Worm (Caenorhabditis elegans) whole organism, L1 larva: ENCODE measurements around the gene fbxc-32.

Experiments
- C16A3.4 ChIP-seq: fragments of 150-350 bp; optimal IDR thresholded peaks from 2 replicates; lab custom pipeline; 2014; ENCODE audit warnings: missing biosample characterization, missing genetic modification characterization
- Y116A8C.19 ChIP-seq: sonication (generic microtip); optimal IDR thresholded peaks from 2 replicates; lab custom pipeline; 2016; ENCODE audit warnings: missing compliant biosample characterization, missing genetic modification characterization, borderline replicate concordance
- ama-1 ChIP-seq: fragments of 150-350 bp; optimal IDR thresholded peaks from 2 replicates; lab custom pipeline; 2014
- ceh-82 ChIP-seq, 3 experiments: fragments of 150-350 bp in 1 of 3; sonication (generic microtip) in 2 of 3; optimal IDR thresholded peaks; 2 replicates each; lab custom pipeline; 2014 to 2017; ENCODE audit warnings: missing biosample characterization in 3 of 3, missing genetic modification characterization in 3 of 3
- ceh-90 ChIP-seq: sonication (generic microtip); optimal IDR thresholded peaks from 2 replicates; lab custom pipeline; 2016; ENCODE audit warnings: missing genetic modification characterization, missing compliant biosample characterization
- dpl-1 ChIP-seq, 3 experiments: fragments of 150-350 bp in 2 of 3; sonication (generic microtip) in 1 of 3; optimal IDR thresholded peaks; 2 replicates each; lab custom pipeline; 2014 to 2017; ENCODE audit warnings: missing biosample characterization in 3 of 3, missing genetic modification characterization in 3 of 3, missing genetic modification reagents in 3 of 3
- dsc-1 ChIP-seq: sonication (generic microtip); optimal IDR thresholded peaks from 2 replicates; lab custom pipeline; 2016; ENCODE audit warnings: mild to moderate bottlenecking, missing genetic modification characterization, missing compliant biosample characterization
- efl-1 ChIP-seq, 4 experiments: fragments of 150-350 bp; optimal IDR thresholded peaks in 3 of 4; peaks in 1 of 4; 1 replicate in 1 of 4; 2 replicates in 3 of 4; lab custom pipeline; 2014; ENCODE audit warnings: missing biosample characterization in 2 of 4, missing genetic modification characterization in 2 of 4, missing genetic modification reagents in 2 of 4
- efl-3 ChIP-seq: fragments of 200-800 bp; sonication (Bioruptor generic); optimal IDR thresholded peaks from 2 replicates; lab custom pipeline; 2018; ENCODE audit warnings: mild to moderate bottlenecking, missing genetic modification characterization, missing compliant biosample characterization
- elt-2 ChIP-seq: sonication (generic microtip); optimal IDR thresholded peaks from 2 replicates; lab custom pipeline; 2016; ENCODE audit warnings: missing genetic modification characterization, mild to moderate bottlenecking, inconsistent platforms, missing compliant biosample characterization, missing genetic modification reagents
- fkh-10 ChIP-seq: sonication (generic microtip); optimal IDR thresholded peaks from 2 replicates; lab custom pipeline; 2017; ENCODE audit warnings: missing biosample characterization, missing genetic modification reagents, missing genetic modification characterization
- fkh-4 ChIP-seq: sonication (generic microtip); optimal IDR thresholded peaks from 2 replicates; lab custom pipeline; 2016; ENCODE audit warnings: missing compliant biosample characterization, missing genetic modification characterization, borderline replicate concordance
- fkh-8 ChIP-seq: sonication (generic microtip); optimal IDR thresholded peaks from 2 replicates; lab custom pipeline; 2016; ENCODE audit warnings: mild to moderate bottlenecking, missing genetic modification characterization, missing compliant biosample characterization
- fos-1 ChIP-seq: fragments of 150-350 bp; optimal IDR thresholded peaks from 2 replicates; lab custom pipeline; 2014; ENCODE audit warnings: missing biosample characterization, missing genetic modification characterization
- grh-1 ChIP-seq: fragments of 200-800 bp; sonication (Bioruptor generic); IDR thresholded peaks from 2 replicates; pipeline ENCODE4 v1.3.6; 2022; ENCODE audit warnings: missing genetic modification reagents, missing genetic modification characterization, missing compliant biosample characterization
- hpl-2 ChIP-seq: fragments of 150-350 bp; optimal IDR thresholded peaks from 2 replicates; lab custom pipeline; 2014; ENCODE audit warnings: missing biosample characterization, missing genetic modification reagents, missing genetic modification characterization
- irx-1 ChIP-seq: sonication (generic microtip); optimal IDR thresholded peaks from 2 replicates; lab custom pipeline; 2016; ENCODE audit warnings: missing genetic modification characterization, missing compliant biosample characterization
- isw-1 ChIP-seq: fragments of 200-800 bp; sonication (Bioruptor generic); IDR thresholded peaks from 2 replicates; pipeline ENCODE4 v1.3.6; 2022; ENCODE audit warnings: missing genetic modification characterization, missing compliant biosample characterization
- lin-13 ChIP-seq: fragments of 150-350 bp; optimal IDR thresholded peaks from 2 replicates; lab custom pipeline; 2014; ENCODE audit warnings: missing biosample characterization, missing genetic modification reagents, missing genetic modification characterization
- lin-14 ChIP-seq: fragments of 200-800 bp; sonication (Bioruptor generic); optimal IDR thresholded peaks from 2 replicates; lab custom pipeline; 2018; ENCODE audit warnings: mild to moderate bottlenecking, missing genetic modification characterization, moderate library complexity, missing compliant biosample characterization
- lin-35 ChIP-seq, 2 experiments: fragments of 150-350 bp; optimal IDR thresholded peaks; 2 replicates each; lab custom pipeline; 2014; ENCODE audit warnings: missing biosample characterization in 2 of 2, missing genetic modification characterization in 2 of 2, missing genetic modification reagents in 2 of 2
- lsy-2 ChIP-seq, 2 experiments: fragments of 150-350 bp; optimal IDR thresholded peaks; 2 replicates each; lab custom pipeline; 2014; ENCODE audit warnings: missing biosample characterization in 2 of 2, missing genetic modification characterization in 2 of 2
- mdl-1 ChIP-seq, 2 experiments: fragments of 150-350 bp; optimal IDR thresholded peaks; 2 replicates each; lab custom pipeline; 2014 to 2017; ENCODE audit warnings: missing biosample characterization in 2 of 2, missing genetic modification characterization in 2 of 2, inconsistent platforms in 1 of 2
- nhr-12 ChIP-seq: sonication (generic microtip); optimal IDR thresholded peaks from 2 replicates; lab custom pipeline; 2017; ENCODE audit warnings: missing biosample characterization, missing genetic modification characterization
- nhr-28 ChIP-seq: fragments of 150-350 bp; optimal IDR thresholded peaks from 2 replicates; lab custom pipeline; 2014; ENCODE audit warnings: missing biosample characterization, missing genetic modification characterization
- nhr-76 ChIP-seq: sonication (generic microtip); optimal IDR thresholded peaks from 2 replicates; lab custom pipeline; 2017; ENCODE audit warnings: missing biosample characterization, missing genetic modification characterization
- nhr-85 ChIP-seq: sonication (generic microtip); peaks from one replicate; lab custom pipeline; 2016; ENCODE audit warnings: missing genetic modification characterization, inconsistent platforms, missing compliant biosample characterization
- nhr-90 ChIP-seq: sonication (generic microtip); optimal IDR thresholded peaks from 2 replicates; lab custom pipeline; 2016; ENCODE audit warnings: mild to moderate bottlenecking, missing genetic modification characterization, missing compliant biosample characterization; ENCODE audit not compliant: poor library complexity
- pax-3 ChIP-seq: fragments of 200-800 bp; sonication (Bioruptor generic); optimal IDR thresholded peaks from 2 replicates; lab custom pipeline; 2018; ENCODE audit warnings: mild to moderate bottlenecking, missing genetic modification characterization, moderate library complexity, missing compliant biosample characterization
- pqm-1 ChIP-seq: sonication (generic microtip); optimal IDR thresholded peaks from 3 replicates; lab custom pipeline; 2017; ENCODE audit warnings: missing biosample characterization, missing genetic modification characterization
- skn-1 ChIP-seq: fragments of 150-350 bp; optimal IDR thresholded peaks from 2 replicates; lab custom pipeline; 2014; ENCODE audit warnings: missing biosample characterization, missing genetic modification characterization
- snu-23 ChIP-seq: sonication (generic microtip); optimal IDR thresholded peaks from 2 replicates; lab custom pipeline; 2016; ENCODE audit warnings: missing genetic modification characterization, missing compliant biosample characterization
- swsn-7 ChIP-seq: sonication (generic microtip); optimal IDR thresholded peaks from 2 replicates; lab custom pipeline; 2016; ENCODE audit warnings: missing genetic modification characterization, missing compliant biosample characterization
- tlp-1 ChIP-seq: fragments of 150-350 bp; optimal IDR thresholded peaks from 2 replicates; lab custom pipeline; 2014; ENCODE audit warnings: missing biosample characterization, missing genetic modification characterization
- unc-130 ChIP-seq: fragments of 150-350 bp; optimal IDR thresholded peaks from 2 replicates; lab custom pipeline; 2017; ENCODE audit warnings: missing biosample characterization, missing genetic modification characterization, inconsistent platforms
- unc-30 ChIP-seq: sonication (generic microtip); optimal IDR thresholded peaks from 2 replicates; lab custom pipeline; 2017; ENCODE audit warnings: missing biosample characterization, missing genetic modification characterization
- unc-86 ChIP-seq: sonication (generic microtip); optimal IDR thresholded peaks from 2 replicates; lab custom pipeline; 2016; ENCODE audit warnings: missing genetic modification characterization, missing compliant biosample characterization
- unc-98 ChIP-seq: fragments of 200-800 bp; sonication (Bioruptor generic); IDR thresholded peaks from 2 replicates; pipeline ENCODE4 v1.3.6; 2022; ENCODE audit warnings: missing genetic modification characterization, missing compliant biosample characterization
- vab-15 ChIP-seq: sonication (generic microtip); optimal IDR thresholded peaks from 2 replicates; lab custom pipeline; 2017; ENCODE audit warnings: missing genotype, mild to moderate bottlenecking, missing genetic modification characterization, missing compliant biosample characterization
- zip-4 ChIP-seq: fragments of 200-800 bp; sonication (Bioruptor generic); optimal IDR thresholded peaks from 2 replicates; lab custom pipeline; 2018; ENCODE audit warnings: mild to moderate bottlenecking, missing genetic modification characterization, moderate library complexity, missing compliant biosample characterization
- ztf-11 ChIP-seq, 2 experiments: sonication (generic microtip); optimal IDR thresholded peaks; 2 replicates each; lab custom pipeline; 2016 to 2017; ENCODE audit warnings: missing genetic modification characterization in 2 of 2, missing biosample characterization in 1 of 2, missing compliant biosample characterization in 1 of 2
- ztf-4 ChIP-seq: fragments of 150-350 bp; optimal IDR thresholded peaks from 2 replicates; lab custom pipeline; 2014; ENCODE audit warnings: missing biosample characterization, missing genetic modification characterization

Gene fbxc-32

DNA sequence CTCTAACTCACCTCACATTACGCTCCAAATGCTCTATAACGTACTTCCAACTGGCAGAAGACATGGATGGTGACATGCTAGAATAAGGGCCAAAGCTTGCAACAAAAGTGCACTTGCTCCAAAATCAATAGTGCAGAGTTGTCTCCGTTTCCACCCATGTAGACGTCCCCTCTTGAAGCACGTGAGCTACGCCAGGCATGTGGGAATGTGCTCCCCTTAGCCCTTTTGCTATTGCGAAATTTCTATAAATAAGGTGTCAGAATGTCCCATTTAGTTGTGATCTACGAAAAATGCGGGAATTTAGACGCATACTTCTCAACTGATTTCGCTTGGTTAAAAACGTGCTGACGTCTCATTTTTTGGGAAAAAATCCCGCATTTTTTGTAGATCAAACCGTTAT is 2.4 kb upstream of the fbxc-32 start:
- TF ChIP-seq dpl-1 (GFP tag; optimal IDR thresholded peaks at IDR 0.05; lab: Kevin White, UChicago) (peak in 1 of 3 experiments; percentile 17), C16A3.4 (tag; lab: Kevin White, UChicago) (no peak), zip-4 (peak; percentile 48), lin-14 (GFP tag; lab: Kevin White, UChicago) (peak; percentile 56), nhr-28 (tag; lab: Kevin White, UChicago) (no peak), ceh-90 (tag; lab: Kevin White, UChicago) (no peak), ceh-82 (tag; optimal IDR thresholded peaks at IDR 0.05; lab: Kevin White, UChicago) (peak in 2 of 3 experiments; percentile 19 to 45), nhr-85 (no peak), unc-130 (tag; lab: Kevin White, UChicago) (no peak), dsc-1 (tag; lab: Kevin White, UChicago) (no peak), lin-35 (GFP tag; optimal IDR thresholded peaks at IDR 0.05; lab: Kevin White, UChicago) (peak in 1 of 2 experiments; percentile 2), isw-1 (peak; percentile 19; the same call in 1 of the 2 replicates), unc-98 (GFP tag; lab: Robert Waterston, UW) (no peak), lsy-2 (tag; optimal IDR thresholded peaks at IDR 0.05; lab: Kevin White, UChicago) (no peak), fos-1 (tag; lab: Kevin White, UChicago) (no peak), nhr-76 (tag; lab: Kevin White, UChicago) (no peak), efl-3 (GFP tag; lab: Kevin White, UChicago) (no peak), snu-23 (GFP tag; lab: Kevin White, UChicago) (no peak), fkh-8 (tag; lab: Kevin White, UChicago) (peak; percentile 52), unc-86 (peak; percentile 21), tlp-1 (tag; lab: Kevin White, UChicago) (no peak)
- TF ChIP-seq, all 84 proteins: peak for 8

DNA sequence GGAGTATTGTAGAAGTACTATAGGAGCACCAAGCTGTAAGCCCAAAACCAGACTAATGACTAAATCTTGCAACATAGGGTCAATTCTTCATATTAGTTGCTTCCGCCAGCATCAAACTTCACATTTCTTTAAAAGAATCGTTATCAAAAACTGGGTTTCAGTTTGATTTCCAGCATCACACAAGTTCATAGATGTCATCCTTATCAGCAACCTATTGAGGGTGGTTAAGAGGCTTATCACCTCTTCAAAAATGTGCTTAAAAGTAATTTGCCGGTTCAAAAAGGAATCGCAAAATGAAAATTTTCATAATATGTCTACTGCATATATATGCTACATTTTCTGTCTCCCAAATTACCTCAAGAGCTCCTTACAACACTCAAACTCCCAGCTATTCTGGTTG is 4.2 kb downstream of the fbxc-32 start, which contains the start of gene clec-43:
Gene clec-43, plus strand, starts transcription at position 294 of the 400 bp plus-strand sequence.
- peak; percentile 15 for TF ChIP-seq pqm-1 (tag; lab: Kevin White, UChicago)
- TF ChIP-seq nhr-12, result no peak
- TF ChIP-seq elt-2 (tag; lab: Kevin White, UChicago), result peak; percentile 94
- peak in 1 of 2 experiments; percentile 20 for TF ChIP-seq lin-35 (GFP tag; optimal IDR thresholded peaks at IDR 0.05; lab: Kevin White, UChicago)
- TF ChIP-seq pax-3 (tag; lab: Kevin White, UChicago), result no peak

DNA sequence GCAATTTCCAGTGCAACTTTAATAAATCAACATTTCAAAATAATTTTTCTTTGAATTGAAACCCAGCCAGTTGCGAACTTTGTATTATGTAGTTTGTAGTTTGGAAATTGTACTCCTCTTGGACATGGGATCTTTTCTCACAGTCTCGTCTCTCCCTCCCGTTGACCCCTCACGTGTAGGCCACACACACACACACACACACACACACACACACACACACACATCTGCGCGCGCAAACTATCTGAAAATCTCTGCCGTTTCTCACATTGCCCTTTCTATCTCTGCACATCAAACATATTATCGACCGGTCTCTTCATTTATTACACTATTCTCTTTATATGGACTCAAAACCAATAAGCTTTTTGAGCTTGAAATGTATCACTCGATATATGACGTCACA is 7.2 kb downstream of the fbxc-32 start, which contains the start of gene fbxc-36:
Gene fbxc-36, plus strand, starts transcription at position 205 of the 400 bp plus-strand sequence.
- no peak for TF ChIP-seq unc-86
- no peak for TF ChIP-seq ztf-11 (tag; optimal IDR thresholded peaks at IDR 0.05; lab: Kevin White, UChicago)
- TF ChIP-seq Y116A8C.19 (tag; lab: Kevin White, UChicago), result no peak
- TF ChIP-seq lin-35 (GFP tag; optimal IDR thresholded peaks at IDR 0.05; lab: Kevin White, UChicago), result peak in 1 of 2 experiments; percentile 42
- TF ChIP-seq zip-4, result no peak
- TF ChIP-seq irx-1 (tag; lab: Kevin White, UChicago), result no peak
- no peak for TF ChIP-seq lsy-2 (tag; optimal IDR thresholded peaks at IDR 0.05; lab: Kevin White, UChicago)
- TF ChIP-seq skn-1 (tag; lab: Kevin White, UChicago), result no peak
- TF ChIP-seq dpl-1 (GFP tag; optimal IDR thresholded peaks at IDR 0.05; lab: Kevin White, UChicago), result no peak
- TF ChIP-seq fkh-10, result no peak
- TF ChIP-seq ztf-4 (tag; lab: Kevin White, UChicago), result no peak
- TF ChIP-seq lin-13 (GFP tag; lab: Kevin White, UChicago), result no peak
- TF ChIP-seq efl-1 (optimal IDR thresholded peaks at IDR 0.05; lab: Kevin White, UChicago), result no peak
- peak in 1 of 2 experiments; percentile 86 for TF ChIP-seq efl-1 (GFP tag; optimal IDR thresholded peaks at IDR 0.05 in 1 of 2; lab: Kevin White, UChicago)
- TF ChIP-seq fkh-4 (tag; lab: Kevin White, UChicago), result no peak
- TF ChIP-seq snu-23 (GFP tag; lab: Kevin White, UChicago), result no peak
- no peak for TF ChIP-seq nhr-90 (tag; lab: Kevin White, UChicago)
- no peak for TF ChIP-seq vab-15
- TF ChIP-seq swsn-7 (tag; lab: Kevin White, UChicago), result no peak
- no peak for TF ChIP-seq unc-30 (tag; lab: Kevin White, UChicago)
- TF ChIP-seq fkh-8 (tag; lab: Kevin White, UChicago), result no peak
- no peak for TF ChIP-seq C16A3.4 (tag; lab: Kevin White, UChicago)
- no peak for TF ChIP-seq hpl-2 (GFP tag; lab: Kevin White, UChicago)
- TF ChIP-seq ama-1, result no peak
- TF ChIP-seq efl-3 (GFP tag; lab: Kevin White, UChicago), result no peak
- TF ChIP-seq mdl-1 (tag; optimal IDR thresholded peaks at IDR 0.05; lab: Kevin White, UChicago), result peak in 1 of 2 experiments; percentile 5
- TF ChIP-seq grh-1 (GFP tag; lab: Robert Waterston, UW), result no peak
- peak; percentile 67 for TF ChIP-seq nhr-85
- no peak for TF ChIP-seq isw-1
